Worm (Caenorhabditis elegans): ENCODE results near the gene nas-28.

The nas-28 gene

DNA sequence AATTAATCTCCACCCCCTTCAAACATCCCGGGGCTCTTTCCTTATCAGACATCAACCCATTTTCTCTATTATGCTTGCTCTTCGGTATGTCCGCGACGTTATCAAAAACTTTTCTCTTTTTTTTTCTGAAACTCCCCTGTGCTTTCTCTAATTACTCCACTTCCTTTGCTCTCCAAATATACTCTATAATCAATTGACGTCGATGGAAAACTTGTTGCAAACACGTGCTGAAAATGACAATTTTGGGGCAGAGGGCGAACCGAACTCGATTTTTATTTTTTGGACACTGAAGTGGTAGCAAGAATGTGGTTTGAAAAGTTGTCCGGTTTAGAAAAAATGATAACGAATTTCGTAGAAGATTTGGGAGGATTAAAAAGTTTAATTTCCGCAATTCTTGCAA lies 4.0 kb downstream of the nas-28 start:
- TF ChIP-seq crh-2 (tag; optimal IDR thresholded peaks at IDR 0.05) (peak; percentile 44), peb-1 (tag; optimal IDR thresholded peaks at IDR 0.05) (no peak), elt-1 (tag; optimal IDR thresholded peaks at IDR 0.05) (no peak), egl-27 (tag; optimal IDR thresholded peaks at IDR 0.05) (no peak), gmeb-1 (tag; optimal IDR thresholded peaks at IDR 0.05) (peak; percentile 6), dmd-4 (tag; optimal IDR thresholded peaks at IDR 0.05) (no peak), ztf-11 (tag; optimal IDR thresholded peaks at IDR 0.05) (no peak), zag-1 (tag; optimal IDR thresholded peaks at IDR 0.05) (no peak), ceh-82 (tag; optimal IDR thresholded peaks at IDR 0.05) (no peak), mab-5 (tag; optimal IDR thresholded peaks at IDR 0.05) (no peak), snpc-4 (tag; optimal IDR thresholded peaks at IDR 0.05) (no peak), nhr-6 (tag; optimal IDR thresholded peaks at IDR 0.05) (no peak), nhr-129 (tag; optimal IDR thresholded peaks at IDR 0.05) (no peak), sem-4 (tag; optimal IDR thresholded peaks at IDR 0.05) (no peak), aly-2 (tag; optimal IDR thresholded peaks at IDR 0.05) (no peak), nhr-23 (tag; optimal IDR thresholded peaks at IDR 0.05) (no peak), nhr-12 (tag; optimal IDR thresholded peaks at IDR 0.05) (no peak), ceh-16 (tag; optimal IDR thresholded peaks at IDR 0.05) (no peak), nhr-237 (tag; optimal IDR thresholded peaks at IDR 0.05) (no peak), C34F6.9 (tag; optimal IDR thresholded peaks at IDR 0.05) (no peak), lin-13 (GFP tag; optimal IDR thresholded peaks at IDR 0.05) (no peak), nhr-25 (tag; optimal IDR thresholded peaks at IDR 0.05) (no peak), unc-62 (GFP tag; optimal IDR thresholded peaks at IDR 0.05) (no peak), nhr-21 (tag; optimal IDR thresholded peaks at IDR 0.05) (no peak), alr-1 (tag; optimal IDR thresholded peaks at IDR 0.05) (no peak), F13H6.1 (tag; optimal IDR thresholded peaks at IDR 0.05) (peak; percentile 13), mdl-1 (tag; optimal IDR thresholded peaks at IDR 0.05) (peak in 1 of 2 experiments; percentile 8), sma-3 (GFP tag; optimal IDR thresholded peaks at IDR 0.05) (no peak), fos-1 (tag; optimal IDR thresholded peaks at IDR 0.05) (peak; percentile 76), unc-55 (GFP tag; optimal IDR thresholded peaks at IDR 0.05) (no peak), skn-1 (tag; optimal IDR thresholded peaks at IDR 0.05) (no peak), lin-11 (tag; optimal IDR thresholded peaks at IDR 0.05) (no peak), blmp-1 (tag; optimal IDR thresholded peaks at IDR 0.05; ENCODE audit: insufficient read depth) (no peak), sma-9 (GFP tag; optimal IDR thresholded peaks at IDR 0.05) (peak; percentile 83), sma-9 (tag; optimal IDR thresholded peaks at IDR 0.05) (no peak), Y55F3AM.14 (GFP tag; optimal IDR thresholded peaks at IDR 0.05) (no peak), nhr-10 (tag; optimal IDR thresholded peaks at IDR 0.05) (no peak)

DNA sequence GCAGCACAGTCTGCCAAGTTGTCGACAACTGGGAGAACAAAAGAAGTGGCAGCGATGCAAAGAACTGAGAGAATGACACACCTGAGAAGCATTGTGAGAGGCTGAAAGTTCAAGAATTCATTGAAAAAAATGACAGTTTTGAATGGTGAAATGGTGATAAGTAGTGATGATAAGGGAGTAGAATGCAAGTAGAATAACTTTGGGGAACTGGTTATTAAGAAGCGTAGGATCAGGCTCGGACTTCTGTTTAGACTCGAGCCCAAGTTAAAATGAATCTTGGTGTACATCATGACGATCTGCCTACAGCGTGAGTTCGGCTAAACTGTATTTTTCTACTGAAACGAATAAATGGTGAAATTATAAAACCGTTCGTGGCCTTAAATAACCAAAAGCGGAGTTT lies 4.4 kb downstream of the nas-28 start, which contains the start of gene F42A10.7:
TSS of gene F42A10.7 (minus strand) at position 101 of the 400 bp plus-strand sequence.
- TF ChIP-seq alr-1 (tag; optimal IDR thresholded peaks at IDR 0.05) (no peak), ama-1 (optimal IDR thresholded peaks at IDR 0.05) (no peak), sma-3 (GFP tag; optimal IDR thresholded peaks at IDR 0.05) (no peak), blmp-1 (tag; optimal IDR thresholded peaks at IDR 0.05; ENCODE audit: insufficient read depth) (no peak), dmd-4 (tag; optimal IDR thresholded peaks at IDR 0.05) (no peak), C34F6.9 (tag; optimal IDR thresholded peaks at IDR 0.05) (no peak), lin-39 (tag; optimal IDR thresholded peaks at IDR 0.05) (no peak), F13H6.1 (tag; optimal IDR thresholded peaks at IDR 0.05) (no peak), ceh-82 (tag; optimal IDR thresholded peaks at IDR 0.05) (no peak)

DNA sequence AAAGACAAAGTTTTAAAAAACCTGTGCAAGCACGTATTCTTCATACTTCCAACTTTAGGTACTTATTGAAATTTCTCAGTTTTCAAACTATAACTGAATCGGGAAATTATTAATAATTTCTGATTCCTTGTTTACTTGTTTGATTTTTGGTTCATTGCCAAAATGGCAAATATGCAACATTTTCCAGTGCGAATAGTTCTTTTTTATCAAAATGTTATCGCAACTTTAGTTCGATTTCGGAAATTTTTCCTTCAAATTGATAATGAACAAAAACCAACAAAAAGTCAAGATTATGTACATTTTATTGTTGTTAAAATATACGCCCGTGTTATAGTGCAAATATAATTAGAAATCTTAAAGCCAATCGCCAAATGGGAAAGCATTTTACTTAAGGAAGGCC lies 5.4 kb downstream of the nas-28 start:
- TF ChIP-seq fos-1 (tag; optimal IDR thresholded peaks at IDR 0.05) (peak; percentile 45), ztf-11 (tag; optimal IDR thresholded peaks at IDR 0.05) (no peak), ama-1 (optimal IDR thresholded peaks at IDR 0.05) (no peak), nhr-129 (tag; optimal IDR thresholded peaks at IDR 0.05) (no peak)

DNA sequence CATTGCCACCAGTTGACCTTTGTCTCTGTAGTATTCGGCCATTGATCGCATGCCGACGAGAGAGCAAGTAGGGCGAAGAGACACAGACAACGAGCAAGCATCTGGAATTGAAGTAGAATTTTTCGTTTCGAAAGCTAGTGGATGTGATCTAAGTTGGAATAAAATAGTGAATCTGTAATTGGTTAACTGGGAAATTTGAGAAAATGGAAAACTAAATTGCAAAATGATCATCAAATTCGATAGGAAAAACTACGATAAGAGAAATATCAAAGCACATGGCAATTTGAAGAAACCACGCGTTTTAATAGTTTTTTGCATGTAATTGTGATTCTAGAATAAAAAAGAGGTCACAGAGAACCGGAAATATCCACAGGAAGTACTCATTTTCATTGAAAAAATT lies 6.3 kb downstream of the nas-28 start, which contains the start of gene F42A10.6:
TSS of gene F42A10.6 (minus strand) at position 101 of the 400 bp plus-strand sequence.
- TF ChIP-seq fos-1 (tag; optimal IDR thresholded peaks at IDR 0.05) = peak; percentile 23
- no peak for TF ChIP-seq peb-1 (tag; optimal IDR thresholded peaks at IDR 0.05)

Measured in whole organism, L2 larva.